Worm (Caenorhabditis elegans) whole organism, early embryonic: Measurements from ENCODE around the gene krr-1.

Experiments
- B0310.2 ChIP-seq: sonication (generic microtip); optimal IDR thresholded peaks from 2 replicates; lab custom pipeline; 2016; ENCODE audit warnings: mild to moderate bottlenecking, missing genetic modification characterization, missing compliant biosample characterization
- aly-1 ChIP-seq: sonication (generic microtip); optimal IDR thresholded peaks from 2 replicates; lab custom pipeline; 2016; ENCODE audit warnings: missing genetic modification characterization, missing compliant biosample characterization
- ama-1 ChIP-seq: fragments of 150-350 bp; optimal IDR thresholded peaks from 2 replicates; lab custom pipeline; 2014
- ets-7 ChIP-seq: sonication (generic microtip); optimal IDR thresholded peaks from 2 replicates; lab custom pipeline; 2016; ENCODE audit warnings: missing genotype, missing genetic modification characterization, missing compliant biosample characterization
- hmg-4 ChIP-seq: fragments of 200-800 bp; sonication (Bioruptor generic); optimal IDR thresholded peaks from 2 replicates; lab custom pipeline; 2018; ENCODE audit warnings: mild to moderate bottlenecking, missing genetic modification characterization, missing compliant biosample characterization
- hnd-1 ChIP-seq: sonication (generic microtip); optimal IDR thresholded peaks from 2 replicates; lab custom pipeline; 2016; ENCODE audit warnings: missing genetic modification characterization, missing compliant biosample characterization
- scrt-1 ChIP-seq: fragments of 200-800 bp; sonication (Bioruptor generic); IDR thresholded peaks from 2 replicates; pipeline ENCODE4 v1.3.6; 2022; ENCODE audit warnings: missing genetic modification characterization, missing compliant biosample characterization
- tbx-11 ChIP-seq: fragments of 200-800 bp; sonication (Bioruptor generic); IDR thresholded peaks from 2 replicates; pipeline ENCODE4 v1.3.6; 2022; ENCODE audit warnings: missing genetic modification characterization, missing compliant biosample characterization
- tra-4 ChIP-seq: sonication (generic microtip); optimal IDR thresholded peaks from 2 replicates; lab custom pipeline; 2017; ENCODE audit warnings: missing genetic modification characterization, missing compliant biosample characterization

- no peak for TF ChIP-seq ama-1
- no peak for TF ChIP-seq scrt-1
- TF ChIP-seq tbx-11: no peak
- TF ChIP-seq hnd-1 (tag; lab: Kevin White, UChicago): no peak
- TF ChIP-seq aly-1 (tag; lab: Kevin White, UChicago): no peak
- TF ChIP-seq hmg-4 (GFP tag; lab: Kevin White, UChicago): no peak
- no peak for TF ChIP-seq B0310.2 (tag; lab: Kevin White, UChicago)
- no peak for TF ChIP-seq ets-7 (tag; lab: Kevin White, UChicago)
- no peak for TF ChIP-seq tra-4
These were observed 7.8 kb upstream of the krr-1 start, which contains the start of gene C13F10.7 for ce11 chrV:7223152-7223551.
